Worm (Caenorhabditis elegans) whole organism, L1 larva: Measurements from ENCODE around the gene C07G2.5.

Source experiments
- C04F5.9 ChIP-seq: sonication (generic microtip); optimal IDR thresholded peaks from 2 replicates; lab custom pipeline; 2016; ENCODE audit warnings: missing genetic modification characterization, missing compliant biosample characterization
- C16A3.4 ChIP-seq: fragments of 150-350 bp; optimal IDR thresholded peaks from 2 replicates; lab custom pipeline; 2014; ENCODE audit warnings: missing biosample characterization, missing genetic modification characterization
- F16B12.6 ChIP-seq: fragments of 150-350 bp; optimal IDR thresholded peaks from 2 replicates; lab custom pipeline; 2014; ENCODE audit warnings: missing biosample characterization, missing genetic modification characterization
- Y116A8C.19 ChIP-seq: sonication (generic microtip); optimal IDR thresholded peaks from 2 replicates; lab custom pipeline; 2016; ENCODE audit warnings: missing compliant biosample characterization, missing genetic modification characterization, borderline replicate concordance
- blmp-1 ChIP-seq: fragments of 150-350 bp; optimal IDR thresholded peaks from 2 replicates; lab custom pipeline; 2014; ENCODE audit warnings: missing biosample characterization, missing genetic modification characterization
- ceh-90 ChIP-seq: sonication (generic microtip); optimal IDR thresholded peaks from 2 replicates; lab custom pipeline; 2016; ENCODE audit warnings: missing genetic modification characterization, missing compliant biosample characterization
- ces-1 ChIP-seq: fragments of 150-350 bp; optimal IDR thresholded peaks from 2 replicates; lab custom pipeline; 2014; ENCODE audit warnings: missing biosample characterization, missing genetic modification reagents, missing genetic modification characterization
- dpl-1 ChIP-seq, 3 experiments: fragments of 150-350 bp in 2 of 3; sonication (generic microtip) in 1 of 3; optimal IDR thresholded peaks; 2 replicates each; lab custom pipeline; 2014 to 2017; ENCODE audit warnings: missing biosample characterization in 3 of 3, missing genetic modification characterization in 3 of 3, missing genetic modification reagents in 3 of 3
- efl-1 ChIP-seq, 4 experiments: fragments of 150-350 bp; optimal IDR thresholded peaks in 3 of 4; peaks in 1 of 4; 1 replicate in 1 of 4; 2 replicates in 3 of 4; lab custom pipeline; 2014; ENCODE audit warnings: missing biosample characterization in 2 of 4, missing genetic modification characterization in 2 of 4, missing genetic modification reagents in 2 of 4
- egl-13 ChIP-seq: sonication (generic microtip); optimal IDR thresholded peaks from 2 replicates; lab custom pipeline; 2016; ENCODE audit warnings: missing genotype, missing genetic modification reagents, missing genetic modification characterization, missing compliant biosample characterization
- egl-27 ChIP-seq, 2 experiments: fragments of 150-350 bp in 1 of 2; sonication (generic microtip); optimal IDR thresholded peaks; 3 replicates each; lab custom pipeline; 2017 to 2018; ENCODE audit warnings: missing biosample characterization in 2 of 2, missing genetic modification characterization in 2 of 2, missing genetic modification reagents in 2 of 2
- elt-3 ChIP-seq, 6 experiments: fragments of 150-350 bp in 1 of 6; sonication (generic microtip); optimal IDR thresholded peaks; 2 replicates each; lab custom pipeline; 2017 to 2018; ENCODE audit warnings: missing biosample characterization in 6 of 6, missing genetic modification characterization in 6 of 6, inconsistent platforms in 1 of 6
- ets-5 ChIP-seq: fragments of 200-800 bp; sonication (Bioruptor generic); IDR thresholded peaks from 2 replicates; pipeline ENCODE4 v1.3.6; 2022; ENCODE audit warnings: missing genetic modification characterization, missing compliant biosample characterization
- fkh-10 ChIP-seq: sonication (generic microtip); optimal IDR thresholded peaks from 2 replicates; lab custom pipeline; 2017; ENCODE audit warnings: missing biosample characterization, missing genetic modification reagents, missing genetic modification characterization
- fkh-4 ChIP-seq: sonication (generic microtip); optimal IDR thresholded peaks from 2 replicates; lab custom pipeline; 2016; ENCODE audit warnings: missing compliant biosample characterization, missing genetic modification characterization, borderline replicate concordance
- fkh-8 ChIP-seq: sonication (generic microtip); optimal IDR thresholded peaks from 2 replicates; lab custom pipeline; 2016; ENCODE audit warnings: mild to moderate bottlenecking, missing genetic modification characterization, missing compliant biosample characterization
- hlh-17 ChIP-seq: fragments of 200-800 bp; sonication (Bioruptor generic); optimal IDR thresholded peaks from 2 replicates; lab custom pipeline; 2018; ENCODE audit warnings: missing genetic modification characterization, mild to moderate bottlenecking, missing compliant biosample characterization, moderate library complexity, borderline replicate concordance
- hlh-4 ChIP-seq: sonication (generic microtip); optimal IDR thresholded peaks from 2 replicates; lab custom pipeline; 2016; ENCODE audit warnings: mild to moderate bottlenecking, missing genetic modification characterization, missing compliant biosample characterization
- hpl-2 ChIP-seq: fragments of 150-350 bp; optimal IDR thresholded peaks from 2 replicates; lab custom pipeline; 2014; ENCODE audit warnings: missing biosample characterization, missing genetic modification reagents, missing genetic modification characterization
- irx-1 ChIP-seq: sonication (generic microtip); optimal IDR thresholded peaks from 2 replicates; lab custom pipeline; 2016; ENCODE audit warnings: missing genetic modification characterization, missing compliant biosample characterization
- lin-13 ChIP-seq: fragments of 150-350 bp; optimal IDR thresholded peaks from 2 replicates; lab custom pipeline; 2014; ENCODE audit warnings: missing biosample characterization, missing genetic modification reagents, missing genetic modification characterization
- lin-39 ChIP-seq: fragments of 150-350 bp; optimal IDR thresholded peaks from 2 replicates; lab custom pipeline; 2014; ENCODE audit warnings: missing biosample characterization, missing genetic modification reagents, missing genetic modification characterization
- lir-3 ChIP-seq: sonication (generic microtip); optimal IDR thresholded peaks from 2 replicates; lab custom pipeline; 2016; ENCODE audit warnings: mild to moderate bottlenecking, missing genetic modification characterization, moderate library complexity, missing compliant biosample characterization; ENCODE audit not compliant: poor library complexity
- lsy-2 ChIP-seq, 2 experiments: fragments of 150-350 bp; optimal IDR thresholded peaks; 2 replicates each; lab custom pipeline; 2014; ENCODE audit warnings: missing biosample characterization in 2 of 2, missing genetic modification characterization in 2 of 2
- mdl-1 ChIP-seq, 2 experiments: fragments of 150-350 bp; optimal IDR thresholded peaks; 2 replicates each; lab custom pipeline; 2014 to 2017; ENCODE audit warnings: missing biosample characterization in 2 of 2, missing genetic modification characterization in 2 of 2, inconsistent platforms in 1 of 2
- mef-2 ChIP-seq: fragments of 150-350 bp; optimal IDR thresholded peaks from 2 replicates; lab custom pipeline; 2014; ENCODE audit warnings: missing biosample characterization, missing genetic modification characterization
- mep-1 ChIP-seq: fragments of 150-350 bp; optimal IDR thresholded peaks from 2 replicates; lab custom pipeline; 2014; ENCODE audit warnings: missing biosample characterization, missing genetic modification characterization
- nhr-11 ChIP-seq: fragments of 150-350 bp; optimal IDR thresholded peaks from 2 replicates; lab custom pipeline; 2014; ENCODE audit warnings: missing biosample characterization, missing genetic modification characterization
- nhr-12 ChIP-seq: sonication (generic microtip); optimal IDR thresholded peaks from 2 replicates; lab custom pipeline; 2017; ENCODE audit warnings: missing biosample characterization, missing genetic modification characterization
- nhr-19 ChIP-seq: fragments of 200-800 bp; sonication (Bioruptor generic); conservative IDR thresholded peaks from 2 replicates; pipeline ENCODE4 v1.3.6; 2022; ENCODE audit warnings: missing genetic modification characterization, missing compliant biosample characterization
- nhr-20 ChIP-seq: sonication (generic microtip); optimal IDR thresholded peaks from 2 replicates; lab custom pipeline; 2016; ENCODE audit warnings: mild to moderate bottlenecking, missing genetic modification characterization, missing compliant biosample characterization
- nhr-28 ChIP-seq: fragments of 150-350 bp; optimal IDR thresholded peaks from 2 replicates; lab custom pipeline; 2014; ENCODE audit warnings: missing biosample characterization, missing genetic modification characterization
- nhr-71 ChIP-seq: sonication (generic microtip); optimal IDR thresholded peaks from 2 replicates; lab custom pipeline; 2016; ENCODE audit warnings: mild to moderate bottlenecking, missing genetic modification characterization, moderate library complexity, missing compliant biosample characterization
- pqm-1 ChIP-seq: sonication (generic microtip); optimal IDR thresholded peaks from 3 replicates; lab custom pipeline; 2017; ENCODE audit warnings: missing biosample characterization, missing genetic modification characterization
- skn-1 ChIP-seq: fragments of 150-350 bp; optimal IDR thresholded peaks from 2 replicates; lab custom pipeline; 2014; ENCODE audit warnings: missing biosample characterization, missing genetic modification characterization
- snpc-4 ChIP-seq: fragments of 150-350 bp; optimal IDR thresholded peaks from 2 replicates; lab custom pipeline; 2014; ENCODE audit warnings: missing biosample characterization, missing genetic modification characterization
- snu-23 ChIP-seq: sonication (generic microtip); optimal IDR thresholded peaks from 2 replicates; lab custom pipeline; 2016; ENCODE audit warnings: missing genetic modification characterization, missing compliant biosample characterization
- sox-4 ChIP-seq: sonication (generic microtip); optimal IDR thresholded peaks from 2 replicates; lab custom pipeline; 2016; ENCODE audit warnings: missing genetic modification characterization, missing compliant biosample characterization
- sup-37 ChIP-seq: fragments of 200-800 bp; sonication (Bioruptor generic); optimal IDR thresholded peaks from 2 replicates; lab custom pipeline; 2018; ENCODE audit warnings: mild to moderate bottlenecking, missing genetic modification characterization, missing compliant biosample characterization
- swsn-7 ChIP-seq: sonication (generic microtip); optimal IDR thresholded peaks from 2 replicates; lab custom pipeline; 2016; ENCODE audit warnings: missing genetic modification characterization, missing compliant biosample characterization
- tbx-2 ChIP-seq: sonication (generic microtip); optimal IDR thresholded peaks from 2 replicates; lab custom pipeline; 2016; ENCODE audit warnings: missing genetic modification characterization, missing compliant biosample characterization
- tlp-1 ChIP-seq: fragments of 150-350 bp; optimal IDR thresholded peaks from 2 replicates; lab custom pipeline; 2014; ENCODE audit warnings: missing biosample characterization, missing genetic modification characterization
- unc-130 ChIP-seq: fragments of 150-350 bp; optimal IDR thresholded peaks from 2 replicates; lab custom pipeline; 2017; ENCODE audit warnings: missing biosample characterization, missing genetic modification characterization, inconsistent platforms
- unc-30 ChIP-seq: sonication (generic microtip); optimal IDR thresholded peaks from 2 replicates; lab custom pipeline; 2017; ENCODE audit warnings: missing biosample characterization, missing genetic modification characterization
- unc-86 ChIP-seq: sonication (generic microtip); optimal IDR thresholded peaks from 2 replicates; lab custom pipeline; 2016; ENCODE audit warnings: missing genetic modification characterization, missing compliant biosample characterization
- zag-1 ChIP-seq: fragments of 150-350 bp; optimal IDR thresholded peaks from 2 replicates; lab custom pipeline; 2014; ENCODE audit warnings: missing biosample characterization, missing genetic modification characterization
- ztf-11 ChIP-seq, 2 experiments: sonication (generic microtip); optimal IDR thresholded peaks; 2 replicates each; lab custom pipeline; 2016 to 2017; ENCODE audit warnings: missing genetic modification characterization in 2 of 2, missing biosample characterization in 1 of 2, missing compliant biosample characterization in 1 of 2

Gene C07G2.5

DNA sequence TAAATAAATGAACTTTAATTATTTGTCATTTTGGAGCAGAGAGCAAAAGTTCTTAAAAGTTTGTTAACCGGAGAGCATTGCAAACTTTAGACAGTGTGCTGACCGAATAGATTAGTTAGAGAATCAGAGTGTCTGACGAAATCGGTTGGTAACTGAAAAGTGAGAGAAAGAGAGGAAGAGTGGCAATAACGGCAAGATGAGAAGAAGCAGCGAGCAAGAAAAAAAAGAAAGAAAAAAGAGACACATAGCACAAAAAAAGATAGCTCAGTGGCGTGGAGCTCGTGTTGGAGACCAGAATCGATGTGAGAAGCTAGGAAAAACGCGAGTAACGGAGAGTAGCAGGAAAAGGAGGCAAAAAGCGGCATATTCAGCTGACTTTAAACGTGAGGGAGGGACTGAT is 5.5 kb upstream of the C07G2.5 start (continued):
- TF ChIP-seq C16A3.4 = peak; percentile 31
- TF ChIP-seq blmp-1 = no peak
- no peak for TF ChIP-seq lir-3 (tag; lab: Kevin White, UChicago)
- TF ChIP-seq tbx-2 = peak; percentile 50
- peak; percentile 54 for TF ChIP-seq fkh-10 (GFP tag; lab: Kevin White, UChicago)
- peak; percentile 25 for TF ChIP-seq nhr-20 (tag; lab: Kevin White, UChicago)
- no peak for TF ChIP-seq nhr-28
- TF ChIP-seq mef-2 (tag; lab: Kevin White, UChicago) = no peak
- no peak for TF ChIP-seq zag-1 (tag; lab: Kevin White, UChicago)
- TF ChIP-seq sup-37 (GFP tag; lab: Kevin White, UChicago) = no peak
- peak; percentile 49 for TF ChIP-seq mep-1 (tag; lab: Kevin White, UChicago)
- no peak for TF ChIP-seq unc-30 (tag; lab: Kevin White, UChicago)
- peak; percentile 45 for TF ChIP-seq irx-1 (tag; lab: Kevin White, UChicago)
- no peak for TF ChIP-seq C04F5.9 (tag; lab: Kevin White, UChicago)
- peak; percentile 50 for TF ChIP-seq snu-23
- no peak for TF ChIP-seq elt-3 (tag; optimal IDR thresholded peaks at IDR 0.05; lab: Kevin White, UChicago)
- no peak for TF ChIP-seq F16B12.6
- TF ChIP-seq ces-1 (GFP tag; lab: Kevin White, UChicago) = no peak
- TF ChIP-seq hlh-4 (tag; lab: Kevin White, UChicago) = no peak
- TF ChIP-seq lsy-2 (tag; optimal IDR thresholded peaks at IDR 0.05; lab: Kevin White, UChicago) = peak in 1 of 2 experiments; percentile 83
- TF ChIP-seq efl-1 (optimal IDR thresholded peaks at IDR 0.05; lab: Kevin White, UChicago) = peak; percentile 42 to 49
- peak in 1 of 2 experiments; percentile 24 for TF ChIP-seq efl-1 (GFP tag; optimal IDR thresholded peaks at IDR 0.05 in 1 of 2; lab: Kevin White, UChicago)
- no peak for TF ChIP-seq Y116A8C.19
- TF ChIP-seq sox-4 (tag; lab: Kevin White, UChicago) = no peak
- TF ChIP-seq unc-86 = peak; percentile 8
- TF ChIP-seq swsn-7 = peak; percentile 58
- peak; percentile 74 for TF ChIP-seq skn-1
- TF ChIP-seq dpl-1 (GFP tag; optimal IDR thresholded peaks at IDR 0.05; lab: Kevin White, UChicago) = peak; percentile 14 to 28 (median 24)
- no peak for TF ChIP-seq hlh-17
- TF ChIP-seq egl-27 (tag; optimal IDR thresholded peaks at IDR 0.05; lab: Kevin White, UChicago) = peak in 1 of 2 experiments; percentile 13
- no peak for TF ChIP-seq lin-13 (GFP tag; lab: Kevin White, UChicago)
- no peak for TF ChIP-seq lin-39 (tag; lab: Kevin White, UChicago)
- TF ChIP-seq nhr-19 (GFP tag; lab: Robert Waterston, UW) = no peak
- no peak for TF ChIP-seq hpl-2 (GFP tag; lab: Kevin White, UChicago)
- TF ChIP-seq fkh-8 (tag; lab: Kevin White, UChicago) = peak; percentile 88
- peak in 1 of 2 experiments; percentile 34 for TF ChIP-seq mdl-1 (tag; optimal IDR thresholded peaks at IDR 0.05; lab: Kevin White, UChicago)
- no peak for TF ChIP-seq unc-130 (tag; lab: Kevin White, UChicago)
- no peak for TF ChIP-seq ets-5 (GFP tag; lab: Robert Waterston, UW)
- no peak for TF ChIP-seq ztf-11 (tag; optimal IDR thresholded peaks at IDR 0.05; lab: Kevin White, UChicago)
- peak; percentile 71 for TF ChIP-seq nhr-71 (tag; lab: Kevin White, UChicago)
- no peak for TF ChIP-seq ceh-90 (tag; lab: Kevin White, UChicago)
- TF ChIP-seq fkh-4 (tag; lab: Kevin White, UChicago) = no peak
- TF ChIP-seq snpc-4 = no peak
- TF ChIP-seq pqm-1 (tag; lab: Kevin White, UChicago) = no peak
- TF ChIP-seq nhr-12 (tag; lab: Kevin White, UChicago) = no peak
- no peak for TF ChIP-seq nhr-11
- no peak for TF ChIP-seq egl-13 (tag; lab: Kevin White, UChicago)
- no peak for TF ChIP-seq tlp-1 (tag; lab: Kevin White, UChicago)
